Worm (Caenorhabditis elegans) whole organism, L2 larva: ENCODE measurements around the gene dgn-1.

Source experiments
- sem-4 ChIP-seq: fragments of 150-350 bp; optimal IDR thresholded peaks from 2 replicates; lab custom pipeline; 2014; ENCODE audit warnings: missing biosample characterization, missing genetic modification reagents, missing genetic modification characterization
- snpc-4 ChIP-seq: fragments of 150-350 bp; optimal IDR thresholded peaks from 2 replicates; lab custom pipeline; 2014; ENCODE audit warnings: missing biosample characterization, missing genetic modification characterization
- zag-1 ChIP-seq: fragments of 150-350 bp; optimal IDR thresholded peaks from 2 replicates; lab custom pipeline; 2014; ENCODE audit warnings: missing biosample characterization, missing genetic modification characterization

- TF ChIP-seq snpc-4 (tag; lab: Kevin White, UChicago), result no peak
- TF ChIP-seq zag-1, result no peak
- TF ChIP-seq sem-4, result no peak
These were observed 4.7 kb upstream of the dgn-1 start for ce11 chrX:10933308-10934014.
